Worm (Caenorhabditis elegans) whole organism, late embryonic: ENCODE results near the gene osm-12.

ENCODE experiments used
- C38D4.7 ChIP-seq: fragments of 200-800 bp; sonication (Bioruptor generic); optimal IDR thresholded peaks from 2 replicates; lab custom pipeline; 2018; ENCODE audit warnings: mild to moderate bottlenecking, missing genetic modification characterization, moderate library complexity, missing compliant biosample characterization
- K09A11.1 ChIP-seq: sonication (generic microtip); optimal IDR thresholded peaks from 2 replicates; lab custom pipeline; 2017; ENCODE audit warnings: antibody characterized with exemption, mild to moderate bottlenecking, missing genetic modification characterization, missing compliant biosample characterization; ENCODE audit not compliant: insufficient read depth
- T23F11.4 ChIP-seq: fragments of 200-800 bp; sonication (Bioruptor generic); optimal IDR thresholded peaks from 2 replicates; lab custom pipeline; 2018; ENCODE audit warnings: mild to moderate bottlenecking, missing genetic modification characterization, missing compliant biosample characterization
- Y22D7AL.16 ChIP-seq: sonication (generic microtip); optimal IDR thresholded peaks from 2 replicates; lab custom pipeline; 2016; ENCODE audit warnings: missing genetic modification characterization, missing compliant biosample characterization
- ama-1 ChIP-seq: fragments of 150-350 bp; optimal IDR thresholded peaks from 2 replicates; lab custom pipeline; 2014
- ceh-14 ChIP-seq: sonication (generic microtip); optimal IDR thresholded peaks from 2 replicates; lab custom pipeline; 2016; ENCODE audit warnings: missing genotype, missing genetic modification characterization, missing compliant biosample characterization
- ceh-18 ChIP-seq: sonication (generic microtip); optimal IDR thresholded peaks from 2 replicates; lab custom pipeline; 2016; ENCODE audit warnings: missing genetic modification characterization, missing compliant biosample characterization
- ceh-19 ChIP-seq: fragments of 200-800 bp; sonication (Bioruptor generic); optimal IDR thresholded peaks from 2 replicates; lab custom pipeline; 2018; ENCODE audit warnings: mild to moderate bottlenecking, missing genetic modification characterization, missing compliant biosample characterization
- ceh-24 ChIP-seq: sonication (generic microtip); optimal IDR thresholded peaks from 2 replicates; lab custom pipeline; 2016; ENCODE audit warnings: mild to moderate bottlenecking, missing genetic modification characterization, missing compliant biosample characterization
- ceh-31 ChIP-seq: sonication (generic microtip); optimal IDR thresholded peaks from 2 replicates; lab custom pipeline; 2016; ENCODE audit warnings: missing genetic modification characterization, missing compliant biosample characterization
- ceh-34 ChIP-seq: sonication (generic microtip); optimal IDR thresholded peaks from 2 replicates; lab custom pipeline; 2016; ENCODE audit warnings: mild to moderate bottlenecking, missing genetic modification characterization, missing compliant biosample characterization
- ceh-45 ChIP-seq: fragments of 200-800 bp; sonication (Bioruptor generic); IDR thresholded peaks from 2 replicates; pipeline ENCODE4 v1.3.6; 2022; ENCODE audit warnings: missing genetic modification reagents, missing genetic modification characterization, missing compliant biosample characterization
- ceh-6 ChIP-seq: fragments of 200-800 bp; sonication (Bioruptor generic); optimal IDR thresholded peaks from 2 replicates; lab custom pipeline; 2018; ENCODE audit warnings: mild to moderate bottlenecking, missing genetic modification characterization, missing compliant biosample characterization
- che-1 ChIP-seq: sonication (generic microtip); optimal IDR thresholded peaks from 2 replicates; lab custom pipeline; 2016; ENCODE audit warnings: mild to moderate bottlenecking, missing genetic modification characterization, missing compliant biosample characterization
- dmd-4 ChIP-seq: sonication (generic microtip); optimal IDR thresholded peaks from 2 replicates; lab custom pipeline; 2016; ENCODE audit warnings: borderline replicate concordance, missing genetic modification characterization, missing compliant biosample characterization
- elt-2 ChIP-seq: sonication (generic microtip); optimal IDR thresholded peaks from 2 replicates; lab custom pipeline; 2016; ENCODE audit warnings: missing genetic modification reagents, missing genetic modification characterization, missing compliant biosample characterization
- elt-4 ChIP-seq: sonication (generic microtip); optimal IDR thresholded peaks from 2 replicates; lab custom pipeline; 2016; ENCODE audit warnings: missing genetic modification characterization, missing compliant biosample characterization
- ets-4 ChIP-seq: sonication (generic microtip); optimal IDR thresholded peaks from 2 replicates; lab custom pipeline; 2016; ENCODE audit warnings: missing genetic modification characterization, missing compliant biosample characterization
- eyg-1 ChIP-seq: sonication (generic microtip); optimal IDR thresholded peaks from 2 replicates; lab custom pipeline; 2016; ENCODE audit warnings: missing genotype, missing genetic modification characterization, missing compliant biosample characterization
- fax-1 ChIP-seq: sonication (generic microtip); optimal IDR thresholded peaks from 2 replicates; lab custom pipeline; 2016; ENCODE audit warnings: missing genotype, missing genetic modification characterization, missing compliant biosample characterization
- fkh-10 ChIP-seq: fragments of 150-350 bp; optimal IDR thresholded peaks from 2 replicates; lab custom pipeline; 2014; ENCODE audit warnings: missing biosample characterization, missing genetic modification reagents, missing genetic modification characterization
- hlh-13 ChIP-seq: fragments of 200-800 bp; sonication (Bioruptor generic); optimal IDR thresholded peaks from 2 replicates; lab custom pipeline; 2018; ENCODE audit warnings: mild to moderate bottlenecking, missing genetic modification characterization, missing compliant biosample characterization
- hlh-8 ChIP-seq: sonication (generic microtip); optimal IDR thresholded peaks from 2 replicates; lab custom pipeline; 2016; ENCODE audit warnings: missing genotype, missing genetic modification characterization, missing compliant biosample characterization
- lim-6 ChIP-seq: sonication (generic microtip); optimal IDR thresholded peaks from 2 replicates; lab custom pipeline; 2016; ENCODE audit warnings: missing genetic modification characterization, missing compliant biosample characterization
- madf-2 ChIP-seq: sonication (generic microtip); optimal IDR thresholded peaks from 2 replicates; lab custom pipeline; 2017; ENCODE audit warnings: missing genetic modification characterization, missing compliant biosample characterization
- mec-3 ChIP-seq: sonication (generic microtip); optimal IDR thresholded peaks from 2 replicates; lab custom pipeline; 2016; ENCODE audit warnings: borderline replicate concordance, missing genetic modification characterization, missing compliant biosample characterization
- nfya-1 ChIP-seq: sonication (generic microtip); optimal IDR thresholded peaks from 2 replicates; lab custom pipeline; 2017; ENCODE audit warnings: missing genetic modification characterization, mild to moderate bottlenecking, missing compliant biosample characterization, antibody characterized with exemption, moderate library complexity
- nhr-232 ChIP-seq: sonication (generic microtip); optimal IDR thresholded peaks from 2 replicates; lab custom pipeline; 2016; ENCODE audit warnings: missing genetic modification characterization, missing compliant biosample characterization
- npax-4 ChIP-seq: sonication (generic microtip); optimal IDR thresholded peaks from 2 replicates; lab custom pipeline; 2016; ENCODE audit warnings: missing genetic modification characterization, missing compliant biosample characterization
- pat-9 ChIP-seq: fragments of 200-800 bp; sonication (Bioruptor generic); optimal IDR thresholded peaks from 2 replicates; lab custom pipeline; 2018; ENCODE audit warnings: mild to moderate bottlenecking, missing genetic modification characterization, moderate library complexity, missing compliant biosample characterization
- pha-4 ChIP-seq: fragments of 150-350 bp; optimal IDR thresholded peaks from 2 replicates; lab custom pipeline; 2018; ENCODE audit warnings: missing biosample characterization, missing genetic modification reagents, missing genetic modification characterization
- pros-1 ChIP-seq: fragments of 150-350 bp; optimal IDR thresholded peaks from 2 replicates; lab custom pipeline; 2014; ENCODE audit warnings: missing biosample characterization, missing genetic modification reagents, missing genetic modification characterization
- rnt-1 ChIP-seq: sonication (generic microtip); optimal IDR thresholded peaks from 2 replicates; lab custom pipeline; 2016; ENCODE audit warnings: missing genetic modification characterization, missing compliant biosample characterization
- sox-2 ChIP-seq: fragments of 200-800 bp; sonication (Bioruptor generic); IDR thresholded peaks from 2 replicates; pipeline ENCODE4 v1.3.6; 2022; ENCODE audit warnings: missing genetic modification reagents, missing genetic modification characterization, missing compliant biosample characterization
- sox-4 ChIP-seq: sonication (generic microtip); optimal IDR thresholded peaks from 2 replicates; lab custom pipeline; 2017; ENCODE audit warnings: mild to moderate bottlenecking, missing genetic modification characterization, inconsistent platforms, missing compliant biosample characterization
- ttx-3 ChIP-seq: sonication (generic microtip); optimal IDR thresholded peaks from 2 replicates; lab custom pipeline; 2016; ENCODE audit warnings: missing genetic modification reagents, missing genetic modification characterization, missing compliant biosample characterization
- unc-3 ChIP-seq, 2 experiments: fragments of 200-800 bp in 1 of 2; sonication (Bioruptor generic) in 1 of 2; sonication (generic microtip) in 1 of 2; conservative IDR thresholded peaks in 1 of 2; optimal IDR thresholded peaks in 1 of 2; 2 replicates each; pipeline versions ENCODE4 v1.3.6 to Lab custom; 2016 to 2022; ENCODE audit warnings: missing compliant biosample characterization in 2 of 2, missing genetic modification characterization in 2 of 2, missing genetic modification reagents in 1 of 2
- unc-42 ChIP-seq: sonication (generic microtip); optimal IDR thresholded peaks from 2 replicates; lab custom pipeline; 2016; ENCODE audit warnings: missing genotype, missing genetic modification characterization, missing compliant biosample characterization
- unc-55 ChIP-seq: sonication (generic microtip); optimal IDR thresholded peaks from 2 replicates; lab custom pipeline; 2017; ENCODE audit warnings: missing biosample characterization, missing genetic modification reagents, missing genetic modification characterization
- unc-86 ChIP-seq: sonication (generic microtip); optimal IDR thresholded peaks from 2 replicates; lab custom pipeline; 2016; ENCODE audit warnings: missing genetic modification characterization, missing compliant biosample characterization
- zip-5 ChIP-seq: sonication (generic microtip); optimal IDR thresholded peaks from 2 replicates; lab custom pipeline; 2016; ENCODE audit warnings: missing genetic modification characterization, missing compliant biosample characterization
- ztf-16 ChIP-seq: sonication (generic microtip); optimal IDR thresholded peaks from 2 replicates; lab custom pipeline; 2017; ENCODE audit warnings: missing genetic modification characterization, missing compliant biosample characterization

The osm-12 gene

ce11 chrIII:12247329-12247728 is 45.0 kb upstream of the osm-12 start:
- TF ChIP-seq ceh-31 (tag; lab: Kevin White, UChicago) (no peak), Y22D7AL.16 (tag; lab: Kevin White, UChicago) (no peak), pros-1 (tag; lab: Kevin White, UChicago) (no peak), mec-3 (no peak), T23F11.4 (no peak), rnt-1 (tag; lab: Kevin White, UChicago) (no peak), madf-2 (tag; lab: Kevin White, UChicago) (no peak), lim-6 (tag; lab: Kevin White, UChicago) (no peak), fax-1 (no peak), nhr-232 (tag; lab: Kevin White, UChicago) (no peak), C38D4.7 (GFP tag; lab: Kevin White, UChicago) (no peak), elt-4 (no peak), eyg-1 (tag; lab: Kevin White, UChicago) (no peak), unc-3 (GFP tag; conservative IDR thresholded peaks at IDR 0.05; lab: Robert Waterston, UW) (no peak), unc-3 (tag; optimal IDR thresholded peaks at IDR 0.05; lab: Kevin White, UChicago) (no peak), ama-1 (no peak)
- TF ChIP-seq, all 69 proteins: peak for 0

ce11 chrIII:12245570-12245969 is 43.2 kb upstream of the osm-12 start:
- TF ChIP-seq mec-3 = peak; percentile 35
- TF ChIP-seq nfya-1 = no peak

ce11 chrIII:12235914-12236313 is 33.6 kb upstream of the osm-12 start, which contains the start of the genes grl-15 and fbxa-89:
grl-15 (minus strand) TSS chrIII:12236014.
fbxa-89 (plus strand) TSS chrIII:12236184.
- no peak for TF ChIP-seq unc-3 (GFP tag; conservative IDR thresholded peaks at IDR 0.05; lab: Robert Waterston, UW)
- TF ChIP-seq unc-3 (tag; optimal IDR thresholded peaks at IDR 0.05; lab: Kevin White, UChicago) = no peak
- no peak for TF ChIP-seq ets-4 (tag; lab: Kevin White, UChicago)
- TF ChIP-seq unc-55 (GFP tag; lab: Kevin White, UChicago) = no peak
- no peak for TF ChIP-seq sox-4 (tag; lab: Kevin White, UChicago)
- TF ChIP-seq sox-2 = no peak
- TF ChIP-seq ceh-14 = no peak
- no peak for TF ChIP-seq hlh-8 (tag; lab: Kevin White, UChicago)
- TF ChIP-seq dmd-4 = no peak
- no peak for TF ChIP-seq ceh-19 (GFP tag; lab: Kevin White, UChicago)
- TF ChIP-seq Y22D7AL.16 (tag; lab: Kevin White, UChicago) = no peak
- TF ChIP-seq ceh-45 (GFP tag; lab: Robert Waterston, UW) = no peak
- TF ChIP-seq che-1 (tag; lab: Kevin White, UChicago) = no peak
- no peak for TF ChIP-seq ttx-3 (tag; lab: Kevin White, UChicago)

ce11 chrIII:12235359-12235758 is 33.0 kb upstream of the osm-12 start:
- TF ChIP-seq elt-2 (no peak), zip-5 (no peak), ceh-6 (GFP tag; lab: Kevin White, UChicago) (no peak), hlh-13 (GFP tag; lab: Kevin White, UChicago) (no peak), ttx-3 (tag; lab: Kevin White, UChicago) (no peak), pat-9 (no peak), ceh-34 (tag; lab: Kevin White, UChicago) (no peak), ceh-24 (tag; lab: Kevin White, UChicago) (no peak), npax-4 (no peak)

- TF ChIP-seq fax-1 = no peak
- no peak for TF ChIP-seq ceh-45 (GFP tag; lab: Robert Waterston, UW)
- no peak for TF ChIP-seq unc-42 (tag; lab: Kevin White, UChicago)
- TF ChIP-seq K09A11.1 = no peak
- no peak for TF ChIP-seq unc-86
- TF ChIP-seq ets-4 (tag; lab: Kevin White, UChicago) = no peak
- no peak for TF ChIP-seq pha-4
- TF ChIP-seq ttx-3 (tag; lab: Kevin White, UChicago) = no peak
- TF ChIP-seq ceh-19 (GFP tag; lab: Kevin White, UChicago) = no peak
- TF ChIP-seq ceh-18 (tag; lab: Kevin White, UChicago) = no peak
- no peak for TF ChIP-seq fkh-10 (GFP tag; lab: Kevin White, UChicago)
- no peak for TF ChIP-seq rnt-1 (tag; lab: Kevin White, UChicago)
- no peak for TF ChIP-seq ztf-16 (tag; lab: Kevin White, UChicago)
These were observed 31.2 kb upstream of the osm-12 start for ce11 chrIII:12233493-12233892.
